Worm (Caenorhabditis elegans): ENCODE results near the gene T28D6.4.

The T28D6.4 gene

DNA sequence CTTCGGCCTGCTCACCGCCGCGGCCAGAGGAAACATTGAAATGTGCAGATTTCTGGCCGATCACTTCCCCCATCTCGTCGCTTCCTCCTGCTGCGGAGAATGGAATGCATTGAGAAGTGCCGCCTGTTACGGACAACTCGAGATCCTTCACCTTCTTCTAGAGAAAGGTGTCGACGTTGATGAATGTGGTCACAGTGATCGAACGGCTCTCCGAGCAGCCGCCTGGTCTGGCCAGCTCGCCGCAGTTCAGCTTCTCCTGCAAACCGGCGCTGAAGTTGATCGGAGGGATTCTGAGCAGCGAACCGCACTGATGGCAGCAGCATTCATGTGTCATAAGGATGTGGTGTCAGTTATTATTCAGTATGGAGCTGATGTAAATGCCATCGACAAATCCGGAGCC lies 2.7 kb downstream of the T28D6.4 start:
- TF ChIP-seq Y22D7AL.16 (tag; optimal IDR thresholded peaks at IDR 0.05) (no peak), lin-11 (tag; optimal IDR thresholded peaks at IDR 0.05) (no peak), pros-1 (tag; optimal IDR thresholded peaks at IDR 0.05) (no peak), dve-1 (tag; optimal IDR thresholded peaks at IDR 0.05) (no peak), tbx-2 (tag; optimal IDR thresholded peaks at IDR 0.05) (no peak), ceh-2 (tag; optimal IDR thresholded peaks at IDR 0.05) (no peak), ceh-48 (tag; optimal IDR thresholded peaks at IDR 0.05) (no peak), zip-5 (tag; optimal IDR thresholded peaks at IDR 0.05) (no peak), ets-4 (tag; optimal IDR thresholded peaks at IDR 0.05) (no peak), unc-3 (GFP tag; conservative IDR thresholded peaks at IDR 0.05) (no peak), unc-3 (tag; optimal IDR thresholded peaks at IDR 0.05) (no peak), ceh-31 (tag; optimal IDR thresholded peaks at IDR 0.05) (no peak), ttx-3 (tag; optimal IDR thresholded peaks at IDR 0.05) (no peak), pag-3 (tag; optimal IDR thresholded peaks at IDR 0.05; ENCODE audit: borderline replicate concordance) (no peak), hlh-8 (tag; optimal IDR thresholded peaks at IDR 0.05) (no peak), K02D7.2 (tag; optimal IDR thresholded peaks at IDR 0.05) (no peak)

DNA sequence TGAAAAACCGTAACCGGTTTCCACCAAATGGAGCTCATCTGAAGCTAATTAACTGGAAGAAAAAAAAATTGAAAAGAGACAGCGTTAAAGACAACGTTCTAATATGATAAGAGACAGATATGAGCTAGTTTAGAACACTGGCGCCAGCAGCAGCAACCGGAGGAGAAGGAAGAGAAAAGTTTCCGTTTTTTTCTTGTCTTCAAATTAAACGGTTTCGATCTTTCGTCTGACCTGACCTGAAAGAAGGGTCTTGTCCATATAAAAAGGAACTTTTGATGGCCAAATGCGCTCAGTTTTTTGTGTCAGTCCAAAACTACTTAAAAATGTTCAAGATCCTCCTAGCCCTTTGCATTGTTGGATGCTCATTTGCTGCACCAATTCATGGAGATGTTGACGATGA lies 6.2 kb downstream of the T28D6.4 start, which contains the start of gene T28D6.3:
Gene T28D6.3 (plus strand): TSS at position 301 of the 400 bp plus-strand sequence.
- no peak for TF ChIP-seq pag-3 (tag; optimal IDR thresholded peaks at IDR 0.05; ENCODE audit: borderline replicate concordance)
- TF ChIP-seq unc-42 (tag; optimal IDR thresholded peaks at IDR 0.05) = no peak
- TF ChIP-seq che-1 (tag; optimal IDR thresholded peaks at IDR 0.05) = no peak
- TF ChIP-seq eyg-1 (tag; optimal IDR thresholded peaks at IDR 0.05) = no peak
- TF ChIP-seq npax-4 (tag; optimal IDR thresholded peaks at IDR 0.05) = no peak
- no peak for TF ChIP-seq C08G9.2 (tag; optimal IDR thresholded peaks at IDR 0.05)
- TF ChIP-seq sox-4 (tag; optimal IDR thresholded peaks at IDR 0.05) = no peak
- no peak for TF ChIP-seq madf-2 (tag; optimal IDR thresholded peaks at IDR 0.05)
- TF ChIP-seq ceh-24 (tag; optimal IDR thresholded peaks at IDR 0.05) = no peak
- TF ChIP-seq ceh-6 (GFP tag; optimal IDR thresholded peaks at IDR 0.05) = no peak
- no peak for TF ChIP-seq K02D7.2 (tag; optimal IDR thresholded peaks at IDR 0.05)
- TF ChIP-seq hlh-15 (tag; optimal IDR thresholded peaks at IDR 0.05) = no peak

DNA sequence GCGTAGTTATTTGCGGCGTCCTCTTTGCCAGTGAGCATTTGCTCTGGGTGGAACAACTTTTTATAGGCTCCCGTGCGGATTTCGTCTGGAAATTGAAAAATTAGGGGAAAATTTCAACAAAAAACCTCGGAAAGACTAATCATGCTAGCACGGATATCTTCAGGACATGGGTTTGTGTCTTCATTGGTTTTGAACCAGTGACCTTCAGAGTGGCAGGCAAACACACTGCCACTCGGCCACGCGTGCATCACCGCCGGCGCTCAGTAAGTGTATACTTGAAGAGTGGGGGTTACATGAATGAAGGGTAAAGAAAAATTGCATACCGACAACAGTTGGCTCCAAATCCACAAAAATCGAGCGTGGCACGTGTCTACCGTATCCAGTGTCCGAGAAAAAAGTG lies 11.0 kb downstream of the T28D6.4 start:
- TF ChIP-seq pha-4 (tag; optimal IDR thresholded peaks at IDR 0.05) = no peak
- peak; percentile 88 for TF ChIP-seq nhr-232 (tag; optimal IDR thresholded peaks at IDR 0.05)
- TF ChIP-seq elt-2 (tag; optimal IDR thresholded peaks at IDR 0.05) = peak; percentile 90
- peak; percentile 35 for TF ChIP-seq ets-4 (tag; optimal IDR thresholded peaks at IDR 0.05)
- peak; percentile 64 for TF ChIP-seq ceh-9 (tag; optimal IDR thresholded peaks at IDR 0.05)
- peak; percentile 91 for TF ChIP-seq pat-9 (tag; optimal IDR thresholded peaks at IDR 0.05)
- TF ChIP-seq rnt-1 (tag; optimal IDR thresholded peaks at IDR 0.05) = peak; percentile 69
- peak; percentile 84 for TF ChIP-seq tbx-2 (tag; optimal IDR thresholded peaks at IDR 0.05)
- peak; percentile 91 for TF ChIP-seq Y22D7AL.16 (tag; optimal IDR thresholded peaks at IDR 0.05)
- TF ChIP-seq nhr-11 (tag; optimal IDR thresholded peaks at IDR 0.05) = no peak
- TF ChIP-seq pros-1 (tag; optimal IDR thresholded peaks at IDR 0.05) = no peak
- TF ChIP-seq unc-55 (GFP tag; optimal IDR thresholded peaks at IDR 0.05) = no peak
- peak; percentile 83 for TF ChIP-seq sdc-2 (tag; optimal IDR thresholded peaks at IDR 0.05)
- peak; percentile 56 for TF ChIP-seq lim-6 (tag; optimal IDR thresholded peaks at IDR 0.05)
- TF ChIP-seq fax-1 (tag; optimal IDR thresholded peaks at IDR 0.05) = peak; percentile 77
- TF ChIP-seq K09A11.1 (tag; optimal IDR thresholded peaks at IDR 0.05; ENCODE audit: insufficient read depth) = peak; percentile 65
- TF ChIP-seq npax-4 (tag; optimal IDR thresholded peaks at IDR 0.05) = peak; percentile 72
- peak; percentile 82 for TF ChIP-seq lin-11 (tag; optimal IDR thresholded peaks at IDR 0.05)
- TF ChIP-seq eyg-1 (tag; optimal IDR thresholded peaks at IDR 0.05) = peak; percentile 87
- peak; percentile 76 for TF ChIP-seq syd-9 (tag; optimal IDR thresholded peaks at IDR 0.05)
- peak; percentile 83 for TF ChIP-seq fkh-10 (GFP tag; optimal IDR thresholded peaks at IDR 0.05)
- TF ChIP-seq C08G9.2 (tag; optimal IDR thresholded peaks at IDR 0.05) = peak; percentile 78
- TF ChIP-seq mec-3 (tag; optimal IDR thresholded peaks at IDR 0.05; ENCODE audit: borderline replicate concordance) = peak; percentile 16
- peak; percentile 95 for TF ChIP-seq hlh-6 (tag; optimal IDR thresholded peaks at IDR 0.05)
- peak; percentile 87 for TF ChIP-seq pha-2 (tag; optimal IDR thresholded peaks at IDR 0.05)
- TF ChIP-seq ceh-14 (tag; optimal IDR thresholded peaks at IDR 0.05) = peak; percentile 80
- peak; percentile 88 for TF ChIP-seq ceh-19 (GFP tag; optimal IDR thresholded peaks at IDR 0.05)
- peak; percentile 53 for TF ChIP-seq hlh-30 (tag; optimal IDR thresholded peaks at IDR 0.05; ENCODE audit: insufficient read depth)
- peak; percentile 24 for TF ChIP-seq ceh-22 (tag; optimal IDR thresholded peaks at IDR 0.05)
- TF ChIP-seq ceh-6 (GFP tag; optimal IDR thresholded peaks at IDR 0.05) = peak; percentile 93
- TF ChIP-seq ttx-3 (tag; optimal IDR thresholded peaks at IDR 0.05) = peak; percentile 84
- peak; percentile 89 for TF ChIP-seq che-1 (tag; optimal IDR thresholded peaks at IDR 0.05)
- TF ChIP-seq unc-42 (tag; optimal IDR thresholded peaks at IDR 0.05) = peak; percentile 62
- TF ChIP-seq ahr-1 (tag; optimal IDR thresholded peaks at IDR 0.05) = peak; percentile 71
- TF ChIP-seq dve-1 (tag; optimal IDR thresholded peaks at IDR 0.05) = peak; percentile 89
